Worm (Caenorhabditis elegans) whole organism, young adult: ENCODE measurements around the gene acbp-4.

Source experiments
- F10E7.11 ChIP-seq: sonication (generic microtip); optimal IDR thresholded peaks from 2 replicates; lab custom pipeline; 2017; ENCODE audit warnings: mild to moderate bottlenecking, missing genetic modification characterization, moderate library complexity, missing compliant biosample characterization
- F23B12.7 ChIP-seq: sonication (generic microtip); optimal IDR thresholded peaks from 2 replicates; lab custom pipeline; 2017; ENCODE audit warnings: missing genetic modification characterization, mild to moderate bottlenecking, missing compliant biosample characterization, antibody characterized with exemption, moderate library complexity; ENCODE audit not compliant: insufficient read depth
- F39B2.1 ChIP-seq: fragments of 200-800 bp; sonication (Bioruptor generic); IDR thresholded peaks from 2 replicates; pipeline ENCODE4 v1.3.6; 2022; ENCODE audit warnings: missing genetic modification reagents, missing genetic modification characterization, missing compliant biosample characterization
- F57A8.1 ChIP-seq: fragments of 200-800 bp; sonication (Bioruptor generic); optimal IDR thresholded peaks from 2 replicates; lab custom pipeline; 2018; ENCODE audit warnings: mild to moderate bottlenecking, missing genetic modification characterization, moderate library complexity, missing compliant biosample characterization
- ceh-27 ChIP-seq: fragments of 200-800 bp; sonication (Bioruptor generic); optimal IDR thresholded peaks from 2 replicates; lab custom pipeline; 2018; ENCODE audit warnings: mild to moderate bottlenecking, missing genetic modification characterization, moderate library complexity, missing compliant biosample characterization
- chd-7 ChIP-seq: sonication (generic microtip); optimal IDR thresholded peaks from 2 replicates; lab custom pipeline; 2016; ENCODE audit warnings: mild to moderate bottlenecking, missing genetic modification characterization, moderate library complexity, missing compliant biosample characterization
- die-1 ChIP-seq: sonication (generic microtip); optimal IDR thresholded peaks from 2 replicates; lab custom pipeline; 2016; ENCODE audit warnings: missing genotype, mild to moderate bottlenecking, missing genetic modification characterization, missing compliant biosample characterization
- rcor-1 ChIP-seq: fragments of 200-800 bp; sonication (Bioruptor generic); IDR thresholded peaks from 2 replicates; pipeline ENCODE4 v1.3.6; 2022; ENCODE audit warnings: missing genetic modification reagents, missing genetic modification characterization, missing compliant biosample characterization
- tlf-1 ChIP-seq: fragments of 200-800 bp; sonication (Bioruptor generic); optimal IDR thresholded peaks from 2 replicates; lab custom pipeline; 2018; ENCODE audit warnings: mild to moderate bottlenecking, missing genetic modification characterization, missing compliant biosample characterization
- unc-130 ChIP-seq: sonication (generic microtip); optimal IDR thresholded peaks from 2 replicates; lab custom pipeline; 2016; ENCODE audit warnings: missing genetic modification reagents, missing genetic modification characterization, missing compliant biosample characterization

DNA sequence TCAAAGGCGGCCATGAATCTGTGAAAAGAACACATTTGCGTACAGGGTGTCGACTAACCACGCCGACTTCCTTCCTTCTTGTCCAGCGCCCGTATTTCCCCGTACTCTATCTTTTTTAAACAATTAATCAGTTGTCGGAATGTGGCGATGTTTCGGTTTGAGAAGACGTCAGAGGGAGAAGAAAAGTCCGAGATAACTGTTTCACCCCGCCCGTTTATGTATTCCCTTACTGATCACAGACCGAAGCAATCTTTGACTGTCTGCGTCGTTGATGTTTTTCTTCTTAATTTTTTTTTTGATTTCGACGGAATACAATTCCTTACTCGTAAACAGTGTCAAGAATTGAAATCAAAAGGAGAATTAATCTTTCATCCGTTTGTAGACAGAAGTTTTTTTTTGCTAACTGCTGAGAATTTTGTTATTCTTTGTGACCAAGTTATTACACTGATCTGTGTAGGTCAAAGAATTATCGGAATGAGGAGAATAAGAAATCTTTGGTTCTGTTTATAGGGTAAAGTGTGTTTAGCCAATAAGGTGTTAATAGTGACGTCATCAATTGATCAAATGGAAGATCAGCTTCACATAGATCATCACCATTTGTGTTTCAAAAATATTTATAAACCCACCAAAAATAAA lies 11.7 kb downstream of the acbp-4 start:
- TF ChIP-seq die-1 (tag; lab: Kevin White, UChicago) (no peak), unc-130 (GFP tag; lab: Kevin White, UChicago) (no peak), F57A8.1 (GFP tag; lab: Kevin White, UChicago) (no peak), F23B12.7 (no peak), rcor-1 (GFP tag; lab: Robert Waterston, UW) (no peak), F10E7.11 (no peak), F39B2.1 (GFP tag; lab: Robert Waterston, UW) (no peak), chd-7 (tag; lab: Kevin White, UChicago) (no peak), tlf-1 (GFP tag; lab: Kevin White, UChicago) (no peak), ceh-27 (GFP tag; lab: Kevin White, UChicago) (no peak)
